Fruit fly (Drosophila melanogaster) whole organism, prepupa: ENCODE measurements around the gene CG14280.

Source experiments
- CG10669 ChIP-seq: fragments of 200-800 bp; sonication (Bioruptor generic); optimal IDR thresholded peaks from 3 replicates; lab custom pipeline; 2018; ENCODE audit warnings: missing biosample characterization, mild to moderate bottlenecking, missing genetic modification characterization, moderate library complexity
- CG11762 ChIP-seq: fragments of 200-800 bp; sonication (Bioruptor generic); optimal IDR thresholded peaks from 3 replicates; lab custom pipeline; 2016; ENCODE audit warnings: missing biosample characterization, missing genetic modification characterization; ENCODE audit not compliant: insufficient read depth
- CG11902 ChIP-seq: fragments of 200-800 bp; sonication (Bioruptor generic); optimal IDR thresholded peaks from 3 replicates; lab custom pipeline; 2016; ENCODE audit warnings: missing biosample characterization, missing genetic modification characterization
- CG15336 ChIP-seq: fragments of 200-800 bp; sonication (Bioruptor generic); IDR thresholded peaks from 2 replicates; pipeline ENCODE4 v1.3.6; 2022; ENCODE audit warnings: missing biosample characterization, missing genetic modification characterization
- CG3032 ChIP-seq: fragments of 200-800 bp; optimal IDR thresholded peaks from 2 replicates; lab custom pipeline; 2019; ENCODE audit warnings: missing biosample characterization, mild to moderate bottlenecking, missing genetic modification characterization, moderate library complexity
- CG32006 ChIP-seq: fragments of 200-800 bp; sonication (Bioruptor generic); optimal IDR thresholded peaks from 3 replicates; lab custom pipeline; 2017; ENCODE audit warnings: missing biosample characterization, mild to moderate bottlenecking, missing genetic modification characterization
- CG34406 ChIP-seq: fragments of 200-800 bp; sonication (Bioruptor generic); optimal IDR thresholded peaks from 3 replicates; lab custom pipeline; 2016; ENCODE audit warnings: missing biosample characterization, missing genetic modification characterization
- CG3919 ChIP-seq: fragments of 200-800 bp; sonication (Bioruptor generic); optimal IDR thresholded peaks from 3 replicates; lab custom pipeline; 2016; ENCODE audit warnings: missing biosample characterization, missing genetic modification characterization
- CG4318 ChIP-seq: fragments of 200-800 bp; sonication (Bioruptor generic); optimal IDR thresholded peaks from 3 replicates; lab custom pipeline; 2017; ENCODE audit warnings: missing biosample characterization, mild to moderate bottlenecking, missing genetic modification characterization
- CG6163 ChIP-seq: fragments of 200-800 bp; sonication (Bioruptor generic); IDR thresholded peaks from 3 replicates; pipeline ENCODE4 v1.3.6; 2022; ENCODE audit warnings: missing biosample characterization, missing genetic modification characterization
- CG6792 ChIP-seq: fragments of 200-800 bp; sonication (Bioruptor generic); optimal IDR thresholded peaks from 3 replicates; lab custom pipeline; 2016; ENCODE audit warnings: missing biosample characterization, missing genetic modification characterization
- CG6854 ChIP-seq: fragments of 200-800 bp; sonication (Bioruptor generic); optimal IDR thresholded peaks from 2 replicates; lab custom pipeline; 2017; ENCODE audit warnings: missing biosample characterization, mild to moderate bottlenecking, missing genetic modification characterization
- CG7368 ChIP-seq: fragments of 200-800 bp; sonication (Bioruptor generic); optimal IDR thresholded peaks from 3 replicates; lab custom pipeline; 2016; ENCODE audit warnings: missing biosample characterization, missing genetic modification characterization
- CG8119 ChIP-seq: fragments of 200-800 bp; sonication (Bioruptor generic); IDR thresholded peaks from 3 replicates; pipeline ENCODE4 v1.3.6; 2022; ENCODE audit warnings: missing biosample characterization, missing genetic modification characterization
- CG8632 ChIP-seq: fragments of 200-800 bp; sonication (Bioruptor generic); optimal IDR thresholded peaks from 3 replicates; lab custom pipeline; 2016; ENCODE audit warnings: missing biosample characterization, missing genetic modification characterization
- CG9139 ChIP-seq: fragments of 200-800 bp; sonication (Bioruptor generic); optimal IDR thresholded peaks from 3 replicates; lab custom pipeline; 2017; ENCODE audit warnings: missing biosample characterization, mild to moderate bottlenecking, missing genetic modification characterization
- Eip75B ChIP-seq: fragments of 200-800 bp; sonication (Bioruptor generic); optimal IDR thresholded peaks from 3 replicates; lab custom pipeline; 2016; ENCODE audit warnings: missing biosample characterization, missing genetic modification characterization
- Eip78C ChIP-seq: fragments of 200-800 bp; sonication (Bioruptor generic); peaks from one replicate; lab custom pipeline; 2016; ENCODE audit warnings: missing biosample characterization, missing genetic modification characterization
- Ets96B ChIP-seq: fragments of 200-800 bp; optimal IDR thresholded peaks from 2 replicates; lab custom pipeline; 2019; ENCODE audit warnings: missing biosample characterization, mild to moderate bottlenecking, missing genetic modification characterization, moderate library complexity
- Gug ChIP-seq: fragments of 200-800 bp; sonication (Bioruptor generic); IDR thresholded peaks from 2 replicates; pipeline ENCODE4 v1.3.6; 2022; ENCODE audit warnings: missing biosample characterization, missing genetic modification characterization
- Hr4 ChIP-seq: fragments of 200-800 bp; sonication (Bioruptor generic); optimal IDR thresholded peaks from 3 replicates; lab custom pipeline; 2016; ENCODE audit warnings: missing biosample characterization, missing genetic modification characterization
- Lpt ChIP-seq: fragments of 200-800 bp; sonication (Bioruptor generic); optimal IDR thresholded peaks from 3 replicates; lab custom pipeline; 2016; ENCODE audit warnings: missing biosample characterization, missing genetic modification characterization
- Met ChIP-seq: fragments of 200-800 bp; sonication (Bioruptor generic); optimal IDR thresholded peaks from 3 replicates; lab custom pipeline; 2016; ENCODE audit warnings: missing biosample characterization, missing genetic modification characterization
- Sox102F ChIP-seq: fragments of 200-800 bp; sonication (Bioruptor generic); optimal IDR thresholded peaks from 2 replicates; lab custom pipeline; 2016; ENCODE audit warnings: missing biosample characterization, mild to moderate bottlenecking, missing genetic modification characterization
- Sox14 ChIP-seq: fragments of 200-800 bp; sonication (Bioruptor generic); optimal IDR thresholded peaks from 3 replicates; lab custom pipeline; 2016; ENCODE audit warnings: missing biosample characterization, missing genetic modification characterization
- achi ChIP-seq: fragments of 200-800 bp; sonication (Bioruptor generic); optimal IDR thresholded peaks from 3 replicates; lab custom pipeline; 2016; ENCODE audit warnings: missing biosample characterization, missing genetic modification characterization
- acj6 ChIP-seq: fragments of 200-800 bp; sonication (Bioruptor generic); optimal IDR thresholded peaks from 3 replicates; lab custom pipeline; 2016; ENCODE audit warnings: missing biosample characterization, missing genetic modification characterization
- cyc ChIP-seq: fragments of 200-800 bp; sonication (Bioruptor generic); optimal IDR thresholded peaks from 3 replicates; lab custom pipeline; 2016; ENCODE audit warnings: missing biosample characterization, missing genetic modification characterization
- dsx ChIP-seq: fragments of 200-800 bp; optimal IDR thresholded peaks from 3 replicates; lab custom pipeline; 2019; ENCODE audit warnings: missing biosample characterization, mild to moderate bottlenecking, missing genetic modification characterization, moderate library complexity; ENCODE audit not compliant: poor library complexity, severe bottlenecking
- eg ChIP-seq: fragments of 200-800 bp; sonication (Bioruptor generic); IDR thresholded peaks from 3 replicates; pipeline ENCODE4 v1.3.6; 2022; ENCODE audit warnings: missing biosample characterization, missing genetic modification characterization
- esn ChIP-seq: fragments of 200-800 bp; sonication (Bioruptor generic); optimal IDR thresholded peaks from 2 replicates; lab custom pipeline; 2016; ENCODE audit warnings: missing biosample characterization, mild to moderate bottlenecking, missing genetic modification characterization, moderate library complexity
- fd59A ChIP-seq: fragments of 200-800 bp; sonication (Bioruptor generic); optimal IDR thresholded peaks from 2 replicates; lab custom pipeline; 2017; ENCODE audit warnings: missing biosample characterization, mild to moderate bottlenecking, missing genetic modification characterization, missing genetic modification reagents
- fd85E ChIP-seq: fragments of 200-800 bp; sonication (Bioruptor generic); optimal IDR thresholded peaks from 3 replicates; lab custom pipeline; 2016; ENCODE audit warnings: missing biosample characterization, missing genetic modification characterization
- fkh ChIP-seq: fragments of 200-800 bp; sonication (Bioruptor generic); optimal IDR thresholded peaks from 3 replicates; lab custom pipeline; 2017; ENCODE audit warnings: missing biosample characterization, mild to moderate bottlenecking, missing genetic modification characterization, moderate library complexity
- lz ChIP-seq: fragments of 200-800 bp; sonication (Bioruptor generic); optimal IDR thresholded peaks from 3 replicates; lab custom pipeline; 2016; ENCODE audit warnings: missing biosample characterization, missing genetic modification characterization
- net ChIP-seq: fragments of 200-800 bp; sonication (Bioruptor generic); optimal IDR thresholded peaks from 3 replicates; lab custom pipeline; 2016; ENCODE audit warnings: missing biosample characterization, missing genetic modification characterization
- pdm3 ChIP-seq: fragments of 200-800 bp; sonication (Bioruptor generic); optimal IDR thresholded peaks from 3 replicates; lab custom pipeline; 2016; ENCODE audit warnings: missing biosample characterization, missing genetic modification characterization
- salr ChIP-seq, 2 experiments: fragments of 200-800 bp; sonication (Bioruptor generic); optimal IDR thresholded peaks; 3 replicates each; lab custom pipeline; 2016 to 2018; ENCODE audit warnings: missing biosample characterization in 2 of 2, missing genetic modification characterization in 2 of 2, mild to moderate bottlenecking in 1 of 2
- ss ChIP-seq, 2 experiments: fragments of 200-800 bp; sonication (Bioruptor generic); optimal IDR thresholded peaks; 2 replicates in 1 of 2; 3 replicates in 1 of 2; lab custom pipeline; 2017 to 2018; ENCODE audit warnings: mild to moderate bottlenecking in 2 of 2, missing biosample characterization in 2 of 2, missing genetic modification characterization in 2 of 2, moderate library complexity in 1 of 2
- svp ChIP-seq: fragments of 200-800 bp; sonication (Bioruptor generic); peaks from one replicate; lab custom pipeline; 2016; ENCODE audit warnings: missing biosample characterization, missing genetic modification characterization
- topi ChIP-seq: fragments of 200-800 bp; sonication (Bioruptor generic); optimal IDR thresholded peaks from 3 replicates; lab custom pipeline; 2016; ENCODE audit warnings: missing biosample characterization, missing genetic modification characterization
- vri ChIP-seq: fragments of 200-800 bp; sonication (Bioruptor generic); optimal IDR thresholded peaks from 3 replicates; lab custom pipeline; 2016; ENCODE audit warnings: missing biosample characterization, mild to moderate bottlenecking, missing genetic modification characterization

Gene CG14280

dm6 chr3R:19226137-19226873, 30.3 kb upstream of the CG14280 start, which contains the start of gene vib:
TSS of gene vib (minus strand) at chr3R:19226651.
- TF ChIP-seq acj6 (GFP tag; lab: Kevin White, UChicago) (no peak), Met (GFP tag; lab: Kevin White, UChicago) (peak; percentile 6), CG6854 (GFP tag; lab: Kevin White, UChicago) (no peak), cyc (no peak), topi (GFP tag; lab: Kevin White, UChicago) (peak; percentile 16), Eip78C (GFP tag; lab: Kevin White, UChicago) (peak; percentile 47), dsx (GFP tag; lab: Kevin White, UChicago) (no peak), CG8119 (GFP tag; lab: Robert Waterston, UW) (peak; percentile 55; the same call in 1 of the 3 replicates), lz (GFP tag; lab: Kevin White, UChicago) (no peak), CG15336 (GFP tag; lab: Robert Waterston, UW) (peak; percentile 75), CG7368 (GFP tag; lab: Kevin White, UChicago) (no peak), CG32006 (GFP tag; lab: Kevin White, UChicago) (no peak), CG10669 (no peak), CG34406 (GFP tag; lab: Kevin White, UChicago) (peak; percentile 35), CG9139 (GFP tag; lab: Kevin White, UChicago) (no peak), CG4318 (GFP tag; lab: Kevin White, UChicago) (no peak), CG3032 (tag; lab: Kevin White, UChicago) (peak; percentile 51), svp (peak; percentile 58), Sox14 (GFP tag; lab: Kevin White, UChicago) (no peak), eg (GFP tag; lab: Robert Waterston, UW) (peak; percentile 64), fkh (GFP tag; lab: Kevin White, UChicago) (no peak), CG8632 (peak; percentile 29), esn (GFP tag; lab: Kevin White, UChicago) (peak; percentile 47), CG11902 (GFP tag; lab: Kevin White, UChicago) (no peak), net (GFP tag; lab: Kevin White, UChicago) (peak; percentile 38), fd85E (no peak), Sox102F (GFP tag; lab: Kevin White, UChicago) (peak; percentile 3), pdm3 (GFP tag; lab: Kevin White, UChicago) (peak; percentile 6), CG3919 (GFP tag; lab: Kevin White, UChicago) (peak; percentile 30), Ets96B (tag; lab: Kevin White, UChicago) (peak; percentile 48), CG6792 (GFP tag; lab: Kevin White, UChicago) (peak; percentile 13), CG6163 (GFP tag; lab: Robert Waterston, UW) (peak; percentile 61; the same call in 2 of the 3 replicates), salr (GFP tag; optimal IDR thresholded peaks at IDR 0.05; lab: Kevin White, UChicago) (no peak), Hr4 (GFP tag; lab: Kevin White, UChicago) (no peak), vri (GFP tag; lab: Kevin White, UChicago) (peak; percentile 34)
- TF ChIP-seq, all 60 proteins: peak for 19

dm6 chr3R:19228080-19228479, 28.5 kb upstream of the CG14280 start, which contains the start of gene CG11703:
TSS of gene CG11703 (minus strand) at chr3R:19228180.
- TF ChIP-seq CG3919 (GFP tag; lab: Kevin White, UChicago) = no peak

- no peak for TF ChIP-seq Eip78C (GFP tag; lab: Kevin White, UChicago)
- no peak for TF ChIP-seq Lpt (GFP tag; lab: Kevin White, UChicago)
- no peak for TF ChIP-seq ss (GFP tag; optimal IDR thresholded peaks at IDR 0.05; lab: Kevin White, UChicago)
- no peak for TF ChIP-seq CG34406 (GFP tag; lab: Kevin White, UChicago)
- TF ChIP-seq Hr4 (GFP tag; lab: Kevin White, UChicago) = no peak
- no peak for TF ChIP-seq Sox102F (GFP tag; lab: Kevin White, UChicago)
- TF ChIP-seq achi (GFP tag; lab: Kevin White, UChicago) = no peak
- no peak for TF ChIP-seq Eip75B
- no peak for TF ChIP-seq CG7368 (GFP tag; lab: Kevin White, UChicago)
- no peak for TF ChIP-seq dsx (GFP tag; lab: Kevin White, UChicago)
- TF ChIP-seq CG15336 (GFP tag; lab: Robert Waterston, UW) = no peak
- no peak for TF ChIP-seq CG6163 (GFP tag; lab: Robert Waterston, UW)
- no peak for TF ChIP-seq fkh (GFP tag; lab: Kevin White, UChicago)
- no peak for TF ChIP-seq lz (GFP tag; lab: Kevin White, UChicago)
- no peak for TF ChIP-seq fd59A (GFP tag; lab: Kevin White, UChicago)
- no peak for TF ChIP-seq Gug
- TF ChIP-seq CG11902 (GFP tag; lab: Kevin White, UChicago) = no peak
- no peak for TF ChIP-seq CG8119 (GFP tag; lab: Robert Waterston, UW)
- no peak for TF ChIP-seq CG11762
Observed at dm6 chr3R:19229245-19229644, 27.3 kb upstream of the CG14280 start, which contains the start of the genes CG5250 and Polr2M. TSS of gene CG5250 (minus strand) at chr3R:19229276. TSS of gene Polr2M (plus strand) at chr3R:19229463.
